Fruit fly (Drosophila melanogaster) whole organism, embryonic: ENCODE results near the gene Not10.
A peak's percentile ranks its signal among the peaks of the same experiment; 100 is the strongest.

ENCODE experiments used
- ATbp ChIP-seq: fragments of 200-800 bp; sonication (Bioruptor generic); optimal IDR thresholded peaks from 2 replicates; lab custom pipeline; 2017; ENCODE audit warnings: missing biosample characterization, mild to moderate bottlenecking, missing genetic modification characterization, missing genetic modification reagents
- Antp ChIP-seq: fragments of 200-800 bp; sonication (Bioruptor generic); optimal IDR thresholded peaks from 3 replicates; lab custom pipeline; 2016; ENCODE audit warnings: missing biosample characterization, missing genetic modification characterization
- BEAF-32 ChIP-seq: fragments of 200-800 bp; sonication (Bioruptor generic); optimal IDR thresholded peaks from 3 replicates; lab custom pipeline; 2017; ENCODE audit warnings: missing biosample characterization, missing genetic modification characterization, mild to moderate bottlenecking, moderate library complexity, missing genetic modification reagents
- CG10565 ChIP-seq: fragments of 200-800 bp; sonication (Bioruptor generic); optimal IDR thresholded peaks from 3 replicates; lab custom pipeline; 2016; ENCODE audit warnings: missing biosample characterization, mild to moderate bottlenecking, missing genetic modification characterization
- CG10959 ChIP-seq: fragments of 200-800 bp; sonication (Bioruptor generic); IDR thresholded peaks from 2 replicates; pipeline ENCODE4 v1.3.6; 2022; ENCODE audit warnings: missing biosample characterization, missing genetic modification characterization
- CG11085 ChIP-seq: fragments of 200-800 bp; sonication (Bioruptor generic); IDR thresholded peaks from 2 replicates; pipeline ENCODE4 v1.3.6; 2022; ENCODE audit warnings: missing biosample characterization, missing genetic modification characterization
- CG11247 ChIP-seq: fragments of 200-800 bp; sonication (Bioruptor generic); IDR thresholded peaks from 2 replicates; pipeline ENCODE4 v1.3.6; 2022; ENCODE audit warnings: missing biosample characterization, missing genetic modification characterization
- CG11456 ChIP-seq: fragments of 200-800 bp; sonication (Bioruptor generic); IDR thresholded peaks from 3 replicates; pipeline ENCODE4 v1.3.6; 2022; ENCODE audit warnings: missing biosample characterization, missing genetic modification characterization
- CG12155 ChIP-seq: fragments of 200-800 bp; sonication (Bioruptor generic); optimal IDR thresholded peaks from 3 replicates; lab custom pipeline; 2016; ENCODE audit warnings: missing biosample characterization, missing genetic modification characterization
- CG12236 ChIP-seq: fragments of 200-800 bp; sonication (Bioruptor generic); optimal IDR thresholded peaks from 2 replicates; lab custom pipeline; 2016; ENCODE audit warnings: missing biosample characterization, missing genetic modification characterization
- CG17186 ChIP-seq: fragments of 200-800 bp; sonication (Bioruptor generic); optimal IDR thresholded peaks from 3 replicates; lab custom pipeline; 2017; ENCODE audit warnings: missing biosample characterization, missing genetic modification reagents, missing genetic modification characterization
- CG17802 ChIP-seq: fragments of 200-800 bp; sonication (Bioruptor generic); optimal IDR thresholded peaks from 2 replicates; lab custom pipeline; 2018; ENCODE audit warnings: missing biosample characterization, mild to moderate bottlenecking, missing genetic modification characterization, moderate library complexity
- CG2202 ChIP-seq: fragments of 200-800 bp; sonication (Bioruptor generic); optimal IDR thresholded peaks from 2 replicates; lab custom pipeline; 2018; ENCODE audit warnings: missing biosample characterization, mild to moderate bottlenecking, missing genetic modification characterization
- CG2678 ChIP-seq: fragments of 200-800 bp; sonication (Bioruptor generic); optimal IDR thresholded peaks from 3 replicates; lab custom pipeline; 2019; ENCODE audit warnings: missing biosample characterization, mild to moderate bottlenecking, missing genetic modification characterization, moderate library complexity
- CG3847 ChIP-seq: fragments of 200-800 bp; sonication (Bioruptor generic); IDR thresholded peaks from 2 replicates; pipeline ENCODE4 v1.3.6; 2022; ENCODE audit warnings: missing biosample characterization, missing genetic modification characterization
- CG6254 ChIP-seq: fragments of 200-800 bp; sonication (Bioruptor generic); optimal IDR thresholded peaks from 3 replicates; lab custom pipeline; 2017; ENCODE audit warnings: mild to moderate bottlenecking, missing biosample characterization, missing genetic modification reagents, missing genetic modification characterization
- CG6813 ChIP-seq: fragments of 200-800 bp; sonication (Bioruptor generic); optimal IDR thresholded peaks from 2 replicates; lab custom pipeline; 2017; ENCODE audit warnings: missing biosample characterization, missing genetic modification characterization, mild to moderate bottlenecking, moderate library complexity, missing genetic modification reagents
- CG7839 ChIP-seq: fragments of 200-800 bp; sonication (Bioruptor generic); optimal IDR thresholded peaks from 3 replicates; lab custom pipeline; 2018; ENCODE audit warnings: missing biosample characterization, mild to moderate bottlenecking, missing genetic modification characterization, moderate library complexity
- CG9437 ChIP-seq: fragments of 200-800 bp; sonication (Bioruptor generic); optimal IDR thresholded peaks from 2 replicates; lab custom pipeline; 2018; ENCODE audit warnings: missing biosample characterization, mild to moderate bottlenecking, missing genetic modification characterization
- CoRest ChIP-seq: fragments of 200-800 bp; sonication (Bioruptor generic); optimal IDR thresholded peaks from 3 replicates; lab custom pipeline; 2018; ENCODE audit warnings: missing biosample characterization, mild to moderate bottlenecking, missing genetic modification characterization, moderate library complexity
- Doc3 ChIP-seq: fragments of 200-800 bp; sonication (Bioruptor generic); IDR thresholded peaks from 3 replicates; pipeline ENCODE4 v1.3.6; 2022; ENCODE audit warnings: missing biosample characterization, missing genetic modification characterization; ENCODE audit not compliant: partially characterized antibody
- Dref ChIP-seq: fragments of 200-800 bp; sonication (Bioruptor generic); IDR thresholded peaks from 2 replicates; pipeline ENCODE4 v1.3.6; 2022; ENCODE audit warnings: missing biosample characterization, missing genetic modification characterization
- Eip74EF ChIP-seq, 2 experiments: fragments of 200-800 bp in 1 of 2; fragments of >200 bp in 1 of 2; sonication (Bioruptor generic) in 1 of 2; optimal IDR thresholded peaks; 2 replicates each; lab custom pipeline; 2017 to 2019; ENCODE audit warnings: missing biosample characterization in 2 of 2, missing genetic modification characterization in 2 of 2, mild to moderate bottlenecking in 1 of 2, moderate library complexity in 1 of 2
- GATAe ChIP-seq: fragments of 200-800 bp; sonication (Bioruptor generic); conservative IDR thresholded peaks from 2 replicates; pipeline ENCODE4 v1.3.6; 2022; ENCODE audit warnings: missing biosample characterization, missing genetic modification characterization
- Mad ChIP-seq: fragments of 200-800 bp; sonication (Bioruptor generic); optimal IDR thresholded peaks from 2 replicates; lab custom pipeline; 2016; ENCODE audit warnings: missing biosample characterization, missing genetic modification characterization
- NK7.1 ChIP-seq: fragments of 200-800 bp; sonication (Bioruptor generic); optimal IDR thresholded peaks from 3 replicates; lab custom pipeline; 2016; ENCODE audit warnings: missing biosample characterization, missing genetic modification characterization
- Oaz ChIP-seq: fragments of 200-800 bp; sonication (Bioruptor generic); IDR thresholded peaks from 2 replicates; pipeline ENCODE4 v1.3.6; 2022; ENCODE audit warnings: missing biosample characterization, missing genetic modification characterization
- Six4 ChIP-seq: fragments of 200-800 bp; sonication (Bioruptor generic); optimal IDR thresholded peaks from 2 replicates; lab custom pipeline; 2016; ENCODE audit warnings: missing biosample characterization, missing genetic modification characterization
- Spps ChIP-seq: fragments of 200-800 bp; sonication (Bioruptor generic); optimal IDR thresholded peaks from 2 replicates; lab custom pipeline; 2018; ENCODE audit warnings: missing biosample characterization, mild to moderate bottlenecking, missing genetic modification characterization
- Stat92E ChIP-seq, 3 experiments: fragments of >200 bp in 2 of 3; fragments of 200-800 bp in 1 of 3; sonication (Bioruptor generic) in 1 of 3; optimal IDR thresholded peaks; 2 replicates each; lab custom pipeline; 2017 to 2019; ENCODE audit warnings: missing biosample characterization in 3 of 3, missing genetic modification characterization in 3 of 3, mild to moderate bottlenecking in 1 of 3, moderate library complexity in 1 of 3
- YL-1 ChIP-seq: fragments of 200-800 bp; sonication (Bioruptor generic); optimal IDR thresholded peaks from 3 replicates; lab custom pipeline; 2017; ENCODE audit warnings: missing biosample characterization, mild to moderate bottlenecking, missing genetic modification characterization
- amos ChIP-seq: fragments of 200-800 bp; sonication (Bioruptor generic); IDR thresholded peaks from 2 replicates; pipeline ENCODE4 v1.3.6; 2022; ENCODE audit warnings: missing biosample characterization, missing genetic modification characterization; ENCODE audit not compliant: partially characterized antibody
- br ChIP-seq: fragments of >200 bp; optimal IDR thresholded peaks from 2 replicates; lab custom pipeline; 2017
- cwo ChIP-seq: fragments of 200-800 bp; sonication (Bioruptor generic); optimal IDR thresholded peaks from 3 replicates; lab custom pipeline; 2017; ENCODE audit warnings: missing biosample characterization, missing genetic modification characterization, mild to moderate bottlenecking, moderate library complexity, missing genetic modification reagents
- danr ChIP-seq: fragments of 200-800 bp; sonication (Bioruptor generic); IDR thresholded peaks from 2 replicates; pipeline ENCODE4 v1.3.6; 2022; ENCODE audit warnings: missing biosample characterization, missing genetic modification characterization
- dmrt99B ChIP-seq: fragments of 200-800 bp; sonication (Bioruptor generic); optimal IDR thresholded peaks from 2 replicates; lab custom pipeline; 2018; ENCODE audit warnings: missing biosample characterization, mild to moderate bottlenecking, missing genetic modification characterization, moderate library complexity
- eyg ChIP-seq: fragments of 200-800 bp; sonication (Bioruptor generic); optimal IDR thresholded peaks from 3 replicates; lab custom pipeline; 2016; ENCODE audit warnings: missing biosample characterization, missing genetic modification characterization
- fd64A ChIP-seq: fragments of 200-800 bp; sonication (Bioruptor generic); optimal IDR thresholded peaks from 3 replicates; lab custom pipeline; 2018; ENCODE audit warnings: missing biosample characterization, mild to moderate bottlenecking, missing genetic modification characterization
- gem ChIP-seq: fragments of 200-800 bp; sonication (Bioruptor generic); optimal IDR thresholded peaks from 2 replicates; lab custom pipeline; 2019; ENCODE audit warnings: missing biosample characterization, mild to moderate bottlenecking, missing genetic modification characterization, moderate library complexity
- inv ChIP-seq: fragments of 200-800 bp; sonication (Bioruptor generic); IDR thresholded peaks from 2 replicates; pipeline ENCODE4 v1.3.6; 2022; ENCODE audit warnings: missing biosample characterization, missing genetic modification characterization; ENCODE audit not compliant: partially characterized antibody
- jigr1 ChIP-seq: fragments of 200-800 bp; sonication (Bioruptor generic); IDR thresholded peaks from 3 replicates; pipeline ENCODE4 v1.3.6; 2022; ENCODE audit warnings: missing biosample characterization, missing genetic modification characterization
- maf-S ChIP-seq: fragments of 200-800 bp; sonication (Bioruptor generic); optimal IDR thresholded peaks from 2 replicates; lab custom pipeline; 2016; ENCODE audit warnings: missing biosample characterization, missing genetic modification characterization
- nerfin-1 ChIP-seq: fragments of 200-800 bp; sonication (Bioruptor generic); optimal IDR thresholded peaks from 3 replicates; lab custom pipeline; 2019; ENCODE audit warnings: missing biosample characterization, mild to moderate bottlenecking, missing genetic modification characterization, moderate library complexity
- otp ChIP-seq: fragments of 200-800 bp; sonication (Bioruptor generic); IDR thresholded peaks from 3 replicates; pipeline ENCODE4, ENCODE4 v1.3.6; 2022; ENCODE audit warnings: missing biosample characterization, missing genetic modification characterization
- sens ChIP-seq: fragments of 200-800 bp; sonication (Bioruptor generic); peaks from one replicate; lab custom pipeline; 2016; ENCODE audit warnings: missing biosample characterization, missing genetic modification characterization
- slbo ChIP-seq: fragments of 200-800 bp; sonication (Bioruptor generic); IDR thresholded peaks from 2 replicates; pipeline ENCODE4 v1.3.6; 2022; ENCODE audit warnings: missing biosample characterization, missing genetic modification characterization
- sqz ChIP-seq: fragments of 200-800 bp; sonication (Bioruptor generic); optimal IDR thresholded peaks from 3 replicates; lab custom pipeline; 2018; ENCODE audit warnings: missing biosample characterization, mild to moderate bottlenecking, missing genetic modification characterization
- tio ChIP-seq: fragments of 200-800 bp; sonication (Bioruptor generic); optimal IDR thresholded peaks from 2 replicates; lab custom pipeline; 2017; ENCODE audit warnings: missing biosample characterization, missing genetic modification characterization, inconsistent platforms
- trh ChIP-seq: fragments of 200-800 bp; sonication (Bioruptor generic); optimal IDR thresholded peaks from 2 replicates; lab custom pipeline; 2016; ENCODE audit warnings: missing biosample characterization, missing genetic modification characterization
- unpg ChIP-seq: fragments of 200-800 bp; sonication (Bioruptor generic); optimal IDR thresholded peaks from 3 replicates; lab custom pipeline; 2018; ENCODE audit warnings: missing biosample characterization, mild to moderate bottlenecking, missing genetic modification characterization, moderate library complexity
- vvl ChIP-seq: fragments of 200-800 bp; sonication (Bioruptor generic); IDR thresholded peaks from 2 replicates; pipeline ENCODE4 v1.3.6; 2022; ENCODE audit warnings: missing biosample characterization, missing genetic modification characterization

The Not10 gene

DNA sequence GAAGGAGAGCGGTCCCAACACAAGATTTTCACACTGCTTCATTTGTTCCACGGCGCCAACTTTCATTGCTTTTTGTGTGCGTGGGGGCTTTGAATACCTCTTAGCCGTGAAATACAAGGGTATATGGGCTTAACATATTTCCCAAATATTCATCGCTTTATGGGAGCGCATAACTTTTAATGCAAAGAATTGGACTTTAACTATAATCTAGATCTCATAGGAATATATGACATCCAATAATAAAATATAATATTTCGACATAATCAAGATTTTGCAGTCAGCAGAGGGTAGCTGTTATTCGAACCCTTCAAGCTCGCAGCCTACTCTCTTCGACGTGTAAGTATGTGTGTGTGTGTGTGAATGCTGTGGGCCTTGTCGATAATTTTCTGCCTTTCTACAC lies 38.8 kb upstream of the Not10 start (continued):
- TF ChIP-seq CoRest (peak; percentile 14), CG2678 (tag; lab: Kevin White, UChicago) (peak; percentile 62), Stat92E (GFP tag; optimal IDR thresholded peaks at IDR 0.05; lab: Kevin White, UChicago) (no peak), amos (GFP tag; lab: Robert Waterston, UW) (no peak), CG6813 (peak; percentile 6), YL-1 (GFP tag; lab: Kevin White, UChicago) (no peak), slbo (peak; percentile 52; the same call in 1 of the 2 replicates), CG17802 (tag; lab: Kevin White, UChicago) (no peak), CG2202 (tag; lab: Kevin White, UChicago) (no peak), sens (peak; percentile 46), Doc3 (GFP tag; lab: Robert Waterston, UW) (no peak), cwo (GFP tag; lab: Kevin White, UChicago) (peak; percentile 36), Oaz (GFP tag; lab: Robert Waterston, UW) (no peak), vvl (GFP tag; lab: Robert Waterston, UW) (peak; percentile 40), ATbp (peak; percentile 20), CG11247 (GFP tag; lab: Robert Waterston, UW) (no peak), Spps (no peak), inv (GFP tag; lab: Robert Waterston, UW) (no peak), Dref (GFP tag; lab: Robert Waterston, UW) (no peak), Six4 (GFP tag; lab: Kevin White, UChicago) (no peak), jigr1 (GFP tag; lab: Robert Waterston, UW) (no peak), CG9437 (GFP tag; lab: Kevin White, UChicago) (no peak), trh (GFP tag; lab: Kevin White, UChicago) (no peak), CG12155 (GFP tag; lab: Kevin White, UChicago) (no peak), CG7839 (tag; lab: Kevin White, UChicago) (peak; percentile 56), eyg (GFP tag; lab: Kevin White, UChicago) (no peak), CG17186 (GFP tag; lab: Kevin White, UChicago) (no peak), Antp (GFP tag; lab: Kevin White, UChicago) (no peak), unpg (peak; percentile 31), fd64A (GFP tag; lab: Kevin White, UChicago) (no peak), GATAe (GFP tag; lab: Robert Waterston, UW) (no peak), CG10565 (GFP tag; lab: Kevin White, UChicago) (no peak), CG11085 (GFP tag; lab: Robert Waterston, UW) (no peak), br (lab: Kevin White, UChicago) (no peak), sqz (GFP tag; lab: Kevin White, UChicago) (no peak), nerfin-1 (tag; lab: Kevin White, UChicago) (no peak), BEAF-32 (GFP tag; lab: Kevin White, UChicago) (no peak), danr (GFP tag; lab: Robert Waterston, UW) (no peak), CG3847 (GFP tag; lab: Robert Waterston, UW) (no peak), CG10959 (no peak), maf-S (GFP tag; lab: Kevin White, UChicago) (no peak), otp (GFP tag; lab: Robert Waterston, UW) (no peak), CG11456 (GFP tag; lab: Robert Waterston, UW) (no peak), NK7.1 (GFP tag; lab: Kevin White, UChicago) (no peak), Eip74EF (GFP tag; optimal IDR thresholded peaks at IDR 0.05; lab: Kevin White, UChicago) (no peak), tio (no peak), gem (tag; lab: Kevin White, UChicago) (peak; percentile 66), CG12236 (GFP tag; lab: Kevin White, UChicago) (no peak), Mad (GFP tag; lab: Kevin White, UChicago) (no peak), CG6254 (no peak), dmrt99B (peak; percentile 59)
